Worm (Caenorhabditis elegans) whole organism, L3 larva: ENCODE data around the gene Y43C5A.3.

Source experiments
- aly-2 ChIP-seq: fragments of 150-350 bp; optimal IDR thresholded peaks from 2 replicates; lab custom pipeline; 2014; ENCODE audit warnings: missing biosample characterization, missing genetic modification characterization
- ama-1 ChIP-seq: fragments of 150-350 bp; optimal IDR thresholded peaks from 2 replicates; lab custom pipeline; 2018
- daf-12 ChIP-seq: fragments of 150-350 bp; optimal IDR thresholded peaks from 2 replicates; lab custom pipeline; 2014; ENCODE audit warnings: missing biosample characterization, missing genetic modification reagents, missing genetic modification characterization
- elt-2 ChIP-seq: sonication (generic microtip); optimal IDR thresholded peaks from 2 replicates; lab custom pipeline; 2016; ENCODE audit warnings: missing genetic modification reagents, mild to moderate bottlenecking, missing genetic modification characterization, missing compliant biosample characterization
- hmg-11 ChIP-seq: sonication (generic microtip); optimal IDR thresholded peaks from 2 replicates; lab custom pipeline; 2016; ENCODE audit warnings: missing genetic modification characterization, missing compliant biosample characterization
- lin-15B ChIP-seq: fragments of 150-350 bp; optimal IDR thresholded peaks from 2 replicates; lab custom pipeline; 2014; ENCODE audit warnings: missing biosample characterization, missing genetic modification characterization
- mdl-1 ChIP-seq: fragments of 150-350 bp; optimal IDR thresholded peaks from 2 replicates; lab custom pipeline; 2014; ENCODE audit warnings: missing biosample characterization, missing genetic modification characterization
- nfya-1 ChIP-seq: sonication (generic microtip); optimal IDR thresholded peaks from 2 replicates; lab custom pipeline; 2017; ENCODE audit warnings: missing genetic modification characterization, mild to moderate bottlenecking, missing compliant biosample characterization, antibody characterized with exemption, moderate library complexity; ENCODE audit not compliant: insufficient read depth
- nhr-67 ChIP-seq: fragments of 150-350 bp; optimal IDR thresholded peaks from 2 replicates; lab custom pipeline; 2014; ENCODE audit warnings: missing biosample characterization, missing genetic modification characterization
- nhr-77 ChIP-seq: fragments of 150-350 bp; optimal IDR thresholded peaks from 2 replicates; lab custom pipeline; 2014; ENCODE audit warnings: missing biosample characterization, missing genetic modification characterization
- tbx-2 ChIP-seq: sonication (generic microtip); optimal IDR thresholded peaks from 2 replicates; lab custom pipeline; 2016; ENCODE audit warnings: mild to moderate bottlenecking, missing genetic modification characterization, missing compliant biosample characterization
- unc-62 ChIP-seq: fragments of 150-350 bp; sonication (generic microtip); optimal IDR thresholded peaks from 4 replicates; lab custom pipeline; 2014; ENCODE audit warnings: missing biosample characterization, missing genetic modification reagents, missing genetic modification characterization
- ztf-11 ChIP-seq: fragments of 150-350 bp; optimal IDR thresholded peaks from 2 replicates; lab custom pipeline; 2014; ENCODE audit warnings: missing biosample characterization, missing genetic modification characterization

ce11 chrIV:10245666-10246210 is 28.1 kb upstream of the Y43C5A.3 start, which contains the start of gene F01G10.10:
- TF ChIP-seq aly-2 (tag; lab: Kevin White, UChicago), result no peak
- no peak for TF ChIP-seq nfya-1 (tag; lab: Kevin White, UChicago)
- peak; percentile 41 for TF ChIP-seq elt-2
- no peak for TF ChIP-seq nhr-67 (tag; lab: Kevin White, UChicago)
- TF ChIP-seq daf-12 (tag; lab: Kevin White, UChicago), result no peak
- TF ChIP-seq ztf-11 (tag; lab: Kevin White, UChicago), result no peak
- no peak for TF ChIP-seq nhr-77
- peak; percentile 87 for TF ChIP-seq ama-1 (lab: Kevin White, UChicago)
- no peak for TF ChIP-seq lin-15B (tag; lab: Kevin White, UChicago)
- TF ChIP-seq tbx-2 (tag; lab: Kevin White, UChicago), result no peak
- TF ChIP-seq hmg-11, result no peak
- TF ChIP-seq unc-62 (GFP tag; lab: Kevin White, UChicago), result no peak
- no peak for TF ChIP-seq mdl-1 (tag; lab: Kevin White, UChicago)
